Fruit fly (Drosophila melanogaster) whole organism, prepupa: ENCODE results near the gene elg1.

Source experiments
- CG10631 ChIP-seq: fragments of 200-800 bp; sonication (Bioruptor generic); optimal IDR thresholded peaks from 2 replicates; lab custom pipeline; 2016; ENCODE audit warnings: missing biosample characterization, missing genetic modification characterization
- CG11294 ChIP-seq: fragments of 200-800 bp; sonication (Bioruptor generic); IDR thresholded peaks from 2 replicates; pipeline ENCODE4 v1.3.6; 2022; ENCODE audit warnings: missing biosample characterization, missing genetic modification characterization
- CG16779 ChIP-seq: fragments of 200-800 bp; sonication (Bioruptor generic); optimal IDR thresholded peaks from 3 replicates; lab custom pipeline; 2017; ENCODE audit warnings: missing biosample characterization, mild to moderate bottlenecking, missing genetic modification characterization
- CG34406 ChIP-seq: fragments of 200-800 bp; sonication (Bioruptor generic); optimal IDR thresholded peaks from 3 replicates; lab custom pipeline; 2016; ENCODE audit warnings: missing biosample characterization, missing genetic modification characterization
- CG8319 ChIP-seq: fragments of 200-800 bp; sonication (Bioruptor generic); optimal IDR thresholded peaks from 3 replicates; lab custom pipeline; 2016; ENCODE audit warnings: missing biosample characterization, missing genetic modification characterization
- acj6 ChIP-seq: fragments of 200-800 bp; sonication (Bioruptor generic); optimal IDR thresholded peaks from 3 replicates; lab custom pipeline; 2016; ENCODE audit warnings: missing biosample characterization, missing genetic modification characterization

DNA sequence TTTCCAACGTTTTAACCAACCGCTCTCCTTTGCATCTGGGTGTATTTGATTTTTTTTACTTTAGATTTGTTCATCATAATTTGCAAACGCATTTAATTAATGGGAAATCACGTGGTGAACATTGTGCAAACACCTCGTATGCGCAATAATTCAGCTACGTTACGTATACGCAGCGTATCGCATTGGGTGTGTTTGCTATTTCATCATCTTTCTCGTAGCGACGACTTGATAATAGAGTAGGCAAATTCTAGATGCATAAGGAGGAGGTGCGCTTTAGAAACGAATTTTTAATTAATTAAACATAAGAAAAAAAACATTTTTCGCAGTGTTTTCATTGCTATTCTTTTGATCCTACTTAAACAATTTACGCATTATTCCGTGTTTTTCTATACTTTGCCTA, 21.8 kb downstream of the elg1 start:
- TF ChIP-seq CG16779 (tag; lab: Kevin White, UChicago) (no peak), CG34406 (GFP tag; lab: Kevin White, UChicago) (no peak), acj6 (GFP tag; lab: Kevin White, UChicago) (no peak), CG10631 (GFP tag; lab: Kevin White, UChicago) (no peak), CG8319 (no peak), CG11294 (GFP tag; lab: Robert Waterston, UW) (no peak)
